Worm (Caenorhabditis elegans): Measurements from ENCODE around the gene C46G7.1.

The C46G7.1 gene

DNA sequence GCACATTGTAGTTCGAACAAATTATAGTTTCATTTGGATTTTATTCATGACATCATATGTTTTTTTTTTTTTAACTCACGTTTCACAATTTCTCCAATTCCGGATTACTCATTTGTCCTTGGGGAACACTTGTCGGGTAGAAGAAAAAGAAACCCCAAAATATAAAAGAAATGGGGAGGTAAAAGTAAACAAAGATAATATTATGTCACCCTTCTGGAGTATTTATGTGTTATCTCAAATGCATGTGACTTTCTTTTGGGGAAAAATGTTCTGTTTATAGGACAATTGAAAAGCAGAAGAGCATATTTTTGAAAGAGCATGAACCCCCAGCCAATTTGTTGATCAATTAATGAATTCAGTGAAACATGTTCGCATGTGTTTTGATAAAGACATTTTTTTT lies 34.1 kb downstream of the C46G7.1 start:
- TF ChIP-seq unc-39 (tag; optimal IDR thresholded peaks at IDR 0.05) (no peak), M03D4.4 (tag; optimal IDR thresholded peaks at IDR 0.05) (no peak), lin-13 (tag; optimal IDR thresholded peaks at IDR 0.05) (no peak), nhr-76 (tag; optimal IDR thresholded peaks at IDR 0.05) (no peak), sptf-1 (tag; optimal IDR thresholded peaks at IDR 0.05) (no peak), nhr-2 (tag; optimal IDR thresholded peaks at IDR 0.05) (no peak), drap-1 (GFP tag; optimal IDR thresholded peaks at IDR 0.05) (no peak), mab-5 (tag; optimal IDR thresholded peaks at IDR 0.05) (no peak), unc-120 (tag; optimal IDR thresholded peaks at IDR 0.05; ENCODE audit: poor library complexity, severe bottlenecking) (no peak), hlh-1 (tag; optimal IDR thresholded peaks at IDR 0.05) (no peak), ceh-83 (GFP tag; optimal IDR thresholded peaks at IDR 0.05) (no peak), nhr-28 (tag; optimal IDR thresholded peaks at IDR 0.05) (no peak), ceh-43 (GFP tag; optimal IDR thresholded peaks at IDR 0.05) (no peak), cnd-1 (tag; optimal IDR thresholded peaks at IDR 0.05) (no peak), sem-2 (GFP tag; optimal IDR thresholded peaks at IDR 0.05) (no peak), unc-62 (GFP tag; optimal IDR thresholded peaks at IDR 0.05) (no peak), lin-32 (GFP tag; optimal IDR thresholded peaks at IDR 0.05) (no peak), nhr-12 (tag; optimal IDR thresholded peaks at IDR 0.05) (no peak), mep-1 (tag; optimal IDR thresholded peaks at IDR 0.05) (no peak), tbx-8 (GFP tag; optimal IDR thresholded peaks at IDR 0.05) (no peak)

- no peak for TF ChIP-seq M03D4.4 (tag; optimal IDR thresholded peaks at IDR 0.05)
- no peak for TF ChIP-seq zip-8 (tag; optimal IDR thresholded peaks at IDR 0.05)
- TF ChIP-seq flh-1 (GFP tag; optimal IDR thresholded peaks at IDR 0.05) = no peak
- TF ChIP-seq ces-1 (GFP tag; optimal IDR thresholded peaks at IDR 0.05) = peak; percentile 47
- TF ChIP-seq elt-1 (tag; optimal IDR thresholded peaks at IDR 0.05; ENCODE audit: borderline replicate concordance, insufficient read depth) = no peak
- no peak for TF ChIP-seq unc-62 (GFP tag; optimal IDR thresholded peaks at IDR 0.05)
- no peak for TF ChIP-seq tbx-8 (GFP tag; optimal IDR thresholded peaks at IDR 0.05)
Measured at ce11 chrIV:6053436-6053835, 35.6 kb downstream of the C46G7.1 start.

DNA sequence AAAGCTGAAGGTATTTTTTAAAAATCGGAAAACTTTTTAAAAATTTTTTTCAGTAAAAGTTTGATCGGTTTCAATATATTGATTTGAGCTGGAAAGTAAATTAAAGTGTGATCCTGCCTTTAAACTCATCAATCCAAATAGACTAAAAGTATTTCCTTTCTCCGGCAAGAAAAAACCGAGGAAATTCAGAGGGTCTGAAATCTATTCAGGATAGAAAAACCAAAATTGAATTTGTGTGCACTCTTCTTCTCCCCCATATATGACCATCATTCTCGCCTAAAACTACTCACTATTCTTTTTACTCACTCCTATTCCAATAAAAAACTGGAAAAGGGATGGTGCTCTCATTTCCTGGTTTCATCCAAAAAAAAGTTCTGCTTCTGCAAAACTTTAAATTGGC lies 37.0 kb downstream of the C46G7.1 start:
- TF ChIP-seq lin-32 (GFP tag; optimal IDR thresholded peaks at IDR 0.05) (no peak), ces-1 (GFP tag; optimal IDR thresholded peaks at IDR 0.05) (peak; percentile 77)

ce11 chrIV:6059702-6060101 lies 41.9 kb downstream of the C46G7.1 start:
- TF ChIP-seq nhr-12 (tag; optimal IDR thresholded peaks at IDR 0.05) (no peak), nhr-28 (tag; optimal IDR thresholded peaks at IDR 0.05) (no peak), ceh-43 (GFP tag; optimal IDR thresholded peaks at IDR 0.05) (no peak), sptf-1 (tag; optimal IDR thresholded peaks at IDR 0.05) (no peak), drap-1 (GFP tag; optimal IDR thresholded peaks at IDR 0.05) (no peak), M03D4.4 (tag; optimal IDR thresholded peaks at IDR 0.05) (no peak), cnd-1 (tag; optimal IDR thresholded peaks at IDR 0.05) (no peak), lin-32 (GFP tag; optimal IDR thresholded peaks at IDR 0.05) (no peak)

DNA sequence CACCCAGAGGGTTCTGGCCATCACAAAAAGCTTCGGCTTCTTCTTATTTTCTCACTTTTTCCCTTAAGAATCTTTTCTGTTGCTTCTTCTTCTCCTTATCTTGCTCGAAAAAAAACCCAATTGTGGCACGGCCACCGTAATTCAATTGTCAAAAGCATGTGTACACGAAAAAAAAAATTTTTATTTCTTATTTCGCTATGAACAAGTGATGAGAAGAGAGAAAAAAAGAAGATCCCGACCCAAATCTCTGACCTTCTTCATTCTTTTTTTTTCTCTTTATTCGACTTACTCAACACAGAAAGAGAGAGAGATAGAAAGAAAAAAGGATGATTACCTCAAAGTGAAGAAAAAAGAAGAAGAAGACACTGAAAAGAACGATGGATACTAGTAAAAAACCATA lies 43.1 kb downstream of the C46G7.1 start:
- peak; percentile 93 for TF ChIP-seq ces-1 (GFP tag; optimal IDR thresholded peaks at IDR 0.05)
- no peak for TF ChIP-seq nhr-12 (tag; optimal IDR thresholded peaks at IDR 0.05)

DNA sequence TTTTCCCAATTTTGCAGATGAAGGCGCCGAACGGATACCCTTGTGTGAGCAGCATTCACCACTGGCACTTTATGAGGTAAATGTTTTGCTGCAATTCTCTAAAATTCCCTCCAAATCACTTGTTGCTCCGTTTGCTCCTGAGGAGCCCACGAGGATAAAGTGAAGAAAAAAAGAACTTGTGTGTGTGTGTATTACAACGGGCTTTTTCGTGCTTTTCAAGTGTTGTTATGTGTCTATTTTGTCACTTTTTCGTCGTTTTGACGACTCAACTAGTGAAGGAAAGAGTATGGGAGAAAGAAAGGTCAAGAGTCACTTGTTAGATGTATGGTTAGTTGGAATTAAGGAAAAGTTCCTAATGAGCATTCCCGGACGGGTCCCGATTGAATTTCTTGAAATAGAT lies 44.3 kb downstream of the C46G7.1 start:
- no peak for TF ChIP-seq drap-1 (GFP tag; optimal IDR thresholded peaks at IDR 0.05)
- TF ChIP-seq unc-62 (GFP tag; optimal IDR thresholded peaks at IDR 0.05) = no peak
- no peak for TF ChIP-seq ceh-83 (GFP tag; optimal IDR thresholded peaks at IDR 0.05)
- TF ChIP-seq nhr-28 (tag; optimal IDR thresholded peaks at IDR 0.05) = no peak
- no peak for TF ChIP-seq ceh-39 (tag; optimal IDR thresholded peaks at IDR 0.05)
- no peak for TF ChIP-seq M03D4.4 (tag; optimal IDR thresholded peaks at IDR 0.05)

DNA sequence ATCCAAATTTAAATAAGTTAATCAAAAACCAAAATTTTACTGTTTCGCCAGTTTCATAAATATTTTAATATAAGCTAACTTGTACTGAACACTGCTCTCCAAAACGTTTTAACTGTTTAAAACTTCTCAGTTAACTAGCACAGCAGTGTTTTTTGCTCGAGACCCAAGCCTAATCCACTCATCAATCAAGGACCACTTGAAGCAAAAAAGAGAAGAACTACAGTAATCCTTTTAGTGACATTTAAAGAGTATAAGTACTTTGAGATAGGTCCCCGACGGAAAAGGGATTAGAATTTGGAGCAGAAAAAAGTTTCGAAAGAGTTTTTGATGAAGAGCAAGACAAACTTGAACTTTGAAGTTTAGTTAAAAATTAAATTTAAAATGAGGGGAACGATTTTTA lies 46.9 kb downstream of the C46G7.1 start:
- TF ChIP-seq ceh-83 (GFP tag; optimal IDR thresholded peaks at IDR 0.05) (no peak), mep-1 (tag; optimal IDR thresholded peaks at IDR 0.05) (no peak), M03D4.4 (tag; optimal IDR thresholded peaks at IDR 0.05) (no peak), tbx-8 (GFP tag; optimal IDR thresholded peaks at IDR 0.05) (no peak), mab-5 (tag; optimal IDR thresholded peaks at IDR 0.05) (no peak), ztf-11 (tag; optimal IDR thresholded peaks at IDR 0.05) (no peak), ham-2 (GFP tag; optimal IDR thresholded peaks at IDR 0.05) (no peak), unc-120 (tag; optimal IDR thresholded peaks at IDR 0.05; ENCODE audit: poor library complexity, severe bottlenecking) (no peak), nhr-28 (tag; optimal IDR thresholded peaks at IDR 0.05) (no peak)
